Worm (Caenorhabditis elegans) whole organism, L4 larva: ENCODE data around the gene wrt-4.

ENCODE experiments used
- T20F7.1 ChIP-seq: fragments of 200-800 bp; sonication (Bioruptor generic); optimal IDR thresholded peaks from 2 replicates; lab custom pipeline; 2018; ENCODE audit warnings: mild to moderate bottlenecking, missing genetic modification characterization, missing compliant biosample characterization
- T26A8.4 ChIP-seq: fragments of 200-800 bp; sonication (Bioruptor generic); IDR thresholded peaks from 2 replicates; pipeline ENCODE4 v1.3.6; 2022; ENCODE audit warnings: missing genetic modification characterization, missing compliant biosample characterization
- Y105C5A.15 ChIP-seq: fragments of 200-800 bp; sonication (Bioruptor generic); IDR thresholded peaks from 2 replicates; pipeline ENCODE4 v1.3.6; 2022; ENCODE audit warnings: missing genetic modification characterization, missing compliant biosample characterization
- Y48G9A.11 ChIP-seq: fragments of 200-800 bp; sonication (Bioruptor generic); IDR thresholded peaks from 2 replicates; pipeline ENCODE4 v1.3.6; 2022; ENCODE audit warnings: missing genetic modification reagents, missing genetic modification characterization, missing compliant biosample characterization
- ZK337.2 ChIP-seq: fragments of 200-800 bp; sonication (Bioruptor generic); IDR thresholded peaks from 2 replicates; pipeline ENCODE4 v1.3.6; 2022; ENCODE audit warnings: missing genetic modification reagents, missing genetic modification characterization, missing compliant biosample characterization
- aly-2 ChIP-seq: sonication (generic microtip); optimal IDR thresholded peaks from 2 replicates; lab custom pipeline; 2018; ENCODE audit warnings: missing biosample characterization, missing genetic modification characterization
- ceh-32 ChIP-seq: sonication (generic microtip); optimal IDR thresholded peaks from 2 replicates; lab custom pipeline; 2016; ENCODE audit warnings: mild to moderate bottlenecking, missing genetic modification characterization, missing compliant biosample characterization; ENCODE audit not compliant: poor library complexity
- ceh-62 ChIP-seq: sonication (generic microtip); optimal IDR thresholded peaks from 2 replicates; lab custom pipeline; 2017; ENCODE audit warnings: missing biosample characterization, missing genetic modification characterization
- ces-1 ChIP-seq: fragments of 150-350 bp; sonication (generic microtip); optimal IDR thresholded peaks from 4 replicates; lab custom pipeline; 2014; ENCODE audit warnings: missing biosample characterization, missing genetic modification reagents, missing genetic modification characterization
- cey-2 ChIP-seq: sonication (generic microtip); optimal IDR thresholded peaks from 3 replicates; lab custom pipeline; 2017; ENCODE audit warnings: missing genetic modification characterization, mild to moderate bottlenecking, missing compliant biosample characterization, antibody characterized with exemption, borderline replicate concordance; ENCODE audit not compliant: insufficient read depth
- daf-16 ChIP-seq, 3 experiments: sonication (generic microtip); optimal IDR thresholded peaks; 2 replicates each; lab custom pipeline; 2016 to 2017; ENCODE audit warnings: missing genetic modification characterization in 3 of 3, missing genetic modification reagents in 3 of 3, mild to moderate bottlenecking in 2 of 3, missing compliant biosample characterization in 2 of 3, missing biosample characterization in 1 of 3, moderate library complexity in 1 of 3
- dmd-8 ChIP-seq: fragments of 200-800 bp; sonication (Bioruptor generic); IDR thresholded peaks from 2 replicates; pipeline ENCODE4 v1.3.6; 2022; ENCODE audit warnings: missing genetic modification characterization, missing compliant biosample characterization
- dpl-1 ChIP-seq: fragments of 150-350 bp; optimal IDR thresholded peaks from 2 replicates; lab custom pipeline; 2014; ENCODE audit warnings: missing biosample characterization, missing genetic modification reagents, missing genetic modification characterization
- dve-1 ChIP-seq: sonication (generic microtip); optimal IDR thresholded peaks from 2 replicates; lab custom pipeline; 2017; ENCODE audit warnings: antibody characterized with exemption, mild to moderate bottlenecking, missing genetic modification characterization, missing compliant biosample characterization; ENCODE audit not compliant: insufficient read depth
- egl-43 ChIP-seq: fragments of 200-800 bp; sonication (Bioruptor generic); IDR thresholded peaks from 2 replicates; pipeline ENCODE4 v1.3.6; 2022; ENCODE audit warnings: missing genetic modification reagents, missing genetic modification characterization, missing compliant biosample characterization
- fkh-10 ChIP-seq: fragments of 150-350 bp; optimal IDR thresholded peaks from 2 replicates; lab custom pipeline; 2014; ENCODE audit warnings: missing biosample characterization, missing genetic modification reagents, missing genetic modification characterization
- fos-1 ChIP-seq: fragments of 150-350 bp; optimal IDR thresholded peaks from 2 replicates; lab custom pipeline; 2014; ENCODE audit warnings: missing biosample characterization, missing genetic modification characterization
- hlh-30 ChIP-seq: sonication (generic microtip); optimal IDR thresholded peaks from 2 replicates; lab custom pipeline; 2017; ENCODE audit warnings: antibody characterized with exemption, mild to moderate bottlenecking, missing genetic modification characterization, missing compliant biosample characterization; ENCODE audit not compliant: insufficient read depth
- hmg-1.1 ChIP-seq: fragments of 200-800 bp; sonication (Bioruptor generic); IDR thresholded peaks from 2 replicates; pipeline ENCODE4 v1.3.6; 2022; ENCODE audit warnings: missing genetic modification reagents, missing genetic modification characterization, missing compliant biosample characterization
- madf-5 ChIP-seq, 2 experiments: fragments of 200-800 bp; sonication (Bioruptor generic); IDR thresholded peaks; 2 replicates each; pipeline ENCODE4 v1.3.6; 2022; ENCODE audit warnings: missing compliant biosample characterization in 2 of 2, missing genetic modification characterization in 2 of 2
- madf-9 ChIP-seq: fragments of 200-800 bp; sonication (Bioruptor generic); conservative IDR thresholded peaks from 2 replicates; pipeline ENCODE4 v1.3.6; 2022; ENCODE audit warnings: missing genetic modification reagents, missing genetic modification characterization, missing compliant biosample characterization
- mdl-1 ChIP-seq, 2 experiments: fragments of 150-350 bp in 1 of 2; sonication (generic microtip) in 1 of 2; optimal IDR thresholded peaks; 2 replicates each; lab custom pipeline; 2014 to 2017; ENCODE audit warnings: missing biosample characterization in 2 of 2, missing genetic modification characterization in 2 of 2
- mxl-2 ChIP-seq: fragments of 200-800 bp; sonication (Bioruptor generic); conservative IDR thresholded peaks from 2 replicates; pipeline ENCODE4 v1.3.6; 2022; ENCODE audit warnings: missing genetic modification reagents, missing genetic modification characterization, missing compliant biosample characterization
- nhr-102 ChIP-seq: sonication (generic microtip); optimal IDR thresholded peaks from 2 replicates; lab custom pipeline; 2016; ENCODE audit warnings: mild to moderate bottlenecking, missing genetic modification characterization, moderate library complexity, missing compliant biosample characterization
- nhr-28 ChIP-seq: fragments of 150-350 bp; optimal IDR thresholded peaks from 2 replicates; lab custom pipeline; 2014; ENCODE audit warnings: missing biosample characterization, missing genetic modification characterization
- nhr-41 ChIP-seq: fragments of 200-800 bp; sonication (Bioruptor generic); IDR thresholded peaks from 2 replicates; pipeline ENCODE4 v1.3.6; 2022; ENCODE audit warnings: missing genetic modification reagents, missing genetic modification characterization, missing compliant biosample characterization
- nhr-48 ChIP-seq: sonication (generic microtip); optimal IDR thresholded peaks from 2 replicates; lab custom pipeline; 2016; ENCODE audit warnings: mild to moderate bottlenecking, missing genetic modification characterization, missing compliant biosample characterization
- nhr-6 ChIP-seq: fragments of 150-350 bp; optimal IDR thresholded peaks from 2 replicates; lab custom pipeline; 2014; ENCODE audit warnings: missing biosample characterization, missing genetic modification characterization
- pha-4 ChIP-seq, 2 experiments: fragments of 150-350 bp in 1 of 2; fragments of 200-800 bp in 1 of 2; sonication (Bioruptor generic) in 1 of 2; IDR thresholded peaks in 1 of 2; optimal IDR thresholded peaks in 1 of 2; 2 replicates each; pipeline versions ENCODE4 v1.3.6 to Lab custom; 2014 to 2022; ENCODE audit warnings: missing genetic modification characterization in 2 of 2, missing genetic modification reagents in 2 of 2, missing biosample characterization in 1 of 2, missing compliant biosample characterization in 1 of 2
- php-3 ChIP-seq: fragments of 200-800 bp; sonication (Bioruptor generic); IDR thresholded peaks from 2 replicates; pipeline ENCODE4 v1.3.6; 2022; ENCODE audit warnings: missing genetic modification reagents, missing genetic modification characterization, missing compliant biosample characterization
- saeg-2 ChIP-seq: fragments of 200-800 bp; sonication (Bioruptor generic); IDR thresholded peaks from 2 replicates; pipeline ENCODE4 v1.3.6; 2022; ENCODE audit warnings: missing genetic modification reagents, missing genetic modification characterization, missing compliant biosample characterization
- skn-1 ChIP-seq: fragments of 150-350 bp; optimal IDR thresholded peaks from 2 replicates; lab custom pipeline; 2014; ENCODE audit warnings: missing biosample characterization, missing genetic modification characterization
- snpc-4 ChIP-seq: fragments of 150-350 bp; optimal IDR thresholded peaks from 2 replicates; lab custom pipeline; 2014; ENCODE audit warnings: missing biosample characterization, missing genetic modification characterization
- spr-3 ChIP-seq: fragments of 200-800 bp; sonication (Bioruptor generic); optimal IDR thresholded peaks from 2 replicates; lab custom pipeline; 2018; ENCODE audit warnings: mild to moderate bottlenecking, missing genetic modification characterization, missing compliant biosample characterization
- tag-97 ChIP-seq: fragments of 200-800 bp; sonication (Bioruptor generic); IDR thresholded peaks from 2 replicates; pipeline ENCODE4 v1.3.6; 2022; ENCODE audit warnings: missing genetic modification characterization, missing compliant biosample characterization
- unc-130 ChIP-seq: sonication (generic microtip); optimal IDR thresholded peaks from 2 replicates; lab custom pipeline; 2016; ENCODE audit warnings: missing genetic modification reagents, missing genetic modification characterization, missing compliant biosample characterization
- unc-62 ChIP-seq, 3 experiments: fragments of 150-350 bp in 1 of 3; sonication (generic microtip); optimal IDR thresholded peaks in 2 of 3; peaks in 1 of 3; 1 replicate in 1 of 3; 2 replicates in 2 of 3; lab custom pipeline; 2014 to 2017; ENCODE audit warnings: missing biosample characterization in 3 of 3, missing genetic modification characterization in 3 of 3, missing genetic modification reagents in 3 of 3, missing genotype in 1 of 3
- zag-1 ChIP-seq: fragments of 150-350 bp; optimal IDR thresholded peaks from 2 replicates; lab custom pipeline; 2014; ENCODE audit warnings: missing biosample characterization, missing genetic modification characterization

Gene wrt-4

DNA sequence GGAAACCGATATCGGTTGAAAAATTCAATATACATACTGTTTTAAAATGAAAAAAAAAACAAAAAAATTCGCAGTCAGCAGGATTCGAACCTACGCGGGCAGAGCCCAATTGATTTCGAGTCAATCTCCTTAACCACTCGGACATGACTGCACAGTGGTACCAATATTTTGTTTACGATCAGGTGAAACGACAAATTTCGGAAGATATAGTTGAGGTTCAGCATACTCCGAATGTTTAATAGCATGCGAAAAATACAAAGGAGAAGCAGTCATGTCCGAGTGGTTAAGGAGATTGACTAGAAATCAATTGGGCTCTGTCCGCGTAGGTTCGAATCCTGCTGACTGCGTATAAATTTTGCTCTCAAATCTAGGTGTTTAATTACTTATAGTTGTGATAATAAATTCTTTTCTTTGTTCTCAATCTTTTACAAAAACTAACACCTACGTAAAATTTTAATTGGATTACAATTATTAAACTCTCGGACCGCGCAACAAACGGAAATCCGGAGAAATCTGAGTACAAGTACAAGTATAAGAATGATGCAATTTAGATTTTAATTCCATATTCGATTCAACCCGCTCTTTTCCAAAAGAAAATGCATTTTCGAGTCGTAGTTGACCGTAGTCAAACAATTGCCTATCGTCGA, 16.3 kb upstream of the wrt-4 start, which contains the start of gene Y7A5A.13 (continued):
- TF ChIP-seq spr-3: peak; percentile 13
- peak; percentile 51 for TF ChIP-seq nhr-48 (tag; lab: Kevin White, UChicago)
- no peak for TF ChIP-seq nhr-6 (tag; lab: Kevin White, UChicago)
- TF ChIP-seq tag-97 (GFP tag; lab: Robert Waterston, UW): no peak
- no peak for TF ChIP-seq saeg-2 (GFP tag; lab: Robert Waterston, UW)
- peak; percentile 68 for TF ChIP-seq T26A8.4
- no peak for TF ChIP-seq madf-5 (GFP tag; IDR thresholded peaks at IDR 0.05; lab: Robert Waterston, UW)

DNA sequence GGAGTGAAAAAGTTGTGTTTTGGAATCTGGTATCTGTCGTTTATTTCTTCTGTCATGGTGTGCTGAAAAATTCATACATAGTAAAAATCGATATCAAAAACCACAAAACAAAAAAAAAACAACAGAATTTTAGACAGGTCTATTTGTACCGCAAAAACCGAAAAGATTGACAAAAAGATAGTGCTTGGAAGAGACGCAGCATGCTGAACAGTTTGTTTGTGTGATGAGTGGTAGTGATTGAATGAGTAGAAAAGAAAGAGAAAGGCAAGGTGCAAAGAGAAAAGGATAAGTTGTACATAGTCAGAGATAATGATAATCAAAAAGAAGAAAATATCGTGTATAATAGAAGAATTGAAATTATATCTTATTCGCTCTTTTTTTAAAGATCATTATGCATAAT, 15.6 kb upstream of the wrt-4 start, which contains the start of gene Y7A5A.2:
Y7A5A.2 (minus strand) TSS at position 62 of the 400 bp plus-strand sequence.
- no peak for TF ChIP-seq hlh-30 (tag; lab: Kevin White, UChicago)
- TF ChIP-seq ceh-62 (tag; lab: Kevin White, UChicago): no peak
- TF ChIP-seq Y48G9A.11: no peak
- TF ChIP-seq ceh-32: no peak
- TF ChIP-seq nhr-6 (tag; lab: Kevin White, UChicago): no peak
- no peak for TF ChIP-seq snpc-4
- TF ChIP-seq dmd-8 (GFP tag; lab: Robert Waterston, UW): no peak
- TF ChIP-seq nhr-28 (tag; lab: Kevin White, UChicago): peak; percentile 9
- no peak for TF ChIP-seq nhr-102 (tag; lab: Kevin White, UChicago)
- no peak for TF ChIP-seq ces-1 (GFP tag; lab: Kevin White, UChicago)
- no peak for TF ChIP-seq egl-43
- TF ChIP-seq ZK337.2 (GFP tag; lab: Robert Waterston, UW): no peak
- no peak for TF ChIP-seq skn-1 (tag; lab: Kevin White, UChicago)
- no peak for TF ChIP-seq zag-1 (tag; lab: Kevin White, UChicago)
- no peak for TF ChIP-seq madf-9 (GFP tag; lab: Robert Waterston, UW)
- TF ChIP-seq fkh-10 (GFP tag; lab: Kevin White, UChicago): no peak
- no peak for TF ChIP-seq daf-16 (GFP tag; optimal IDR thresholded peaks at IDR 0.05; lab: Kevin White, UChicago)
- TF ChIP-seq daf-16 (tag; optimal IDR thresholded peaks at IDR 0.05; lab: Kevin White, UChicago): peak; percentile 53
- no peak for TF ChIP-seq nhr-41
- no peak for TF ChIP-seq mxl-2 (GFP tag; lab: Robert Waterston, UW)
- TF ChIP-seq dpl-1 (GFP tag; lab: Kevin White, UChicago): no peak
- TF ChIP-seq hmg-1.1 (GFP tag; lab: Robert Waterston, UW): no peak
- TF ChIP-seq unc-130 (GFP tag; lab: Kevin White, UChicago): no peak
- no peak for TF ChIP-seq mdl-1 (tag; optimal IDR thresholded peaks at IDR 0.05; lab: Kevin White, UChicago)
- no peak for TF ChIP-seq aly-2
- no peak for TF ChIP-seq pha-4 (GFP tag; IDR thresholded peaks at IDR 0.05; lab: Robert Waterston, UW)
- TF ChIP-seq pha-4 (tag; optimal IDR thresholded peaks at IDR 0.05; lab: Kevin White, UChicago): no peak
- peak; percentile 38 for TF ChIP-seq dve-1 (tag; lab: Kevin White, UChicago)
- TF ChIP-seq cey-2 (tag; lab: Kevin White, UChicago): no peak
- no peak for TF ChIP-seq fos-1 (tag; lab: Kevin White, UChicago)
- TF ChIP-seq T20F7.1 (GFP tag; lab: Kevin White, UChicago): no peak
- no peak for TF ChIP-seq php-3 (GFP tag; lab: Robert Waterston, UW)
- no peak for TF ChIP-seq madf-5 (GFP tag; IDR thresholded peaks at IDR 0.05; lab: Robert Waterston, UW)
- no peak for TF ChIP-seq Y105C5A.15
- TF ChIP-seq unc-62 (GFP tag; optimal IDR thresholded peaks at IDR 0.05 in 1 of 2; lab: Kevin White, UChicago): peak in 1 of 2 experiments; percentile 97
- no peak for TF ChIP-seq unc-62 (tag; optimal IDR thresholded peaks at IDR 0.05; lab: Kevin White, UChicago)
- TF ChIP-seq, all 104 proteins: peak for 4
